Worm (Caenorhabditis elegans) whole organism, midembryonic: ENCODE measurements around the gene srh-115.

Source experiments
- T22C8.4 ChIP-seq: fragments of 200-800 bp; sonication (Bioruptor generic); IDR thresholded peaks from 2 replicates; pipeline ENCODE4 v1.3.6; 2022; ENCODE audit warnings: missing genetic modification characterization, missing compliant biosample characterization
- cog-1 ChIP-seq: sonication (generic microtip); optimal IDR thresholded peaks from 2 replicates; lab custom pipeline; 2016; ENCODE audit warnings: missing genetic modification characterization, missing compliant biosample characterization
- flt-1 ChIP-seq: fragments of 200-800 bp; sonication (Bioruptor generic); IDR thresholded peaks from 2 replicates; pipeline ENCODE4 v1.3.6; 2022; ENCODE audit warnings: missing genetic modification characterization, missing compliant biosample characterization
- klf-2 ChIP-seq: fragments of 200-800 bp; sonication (Bioruptor generic); conservative IDR thresholded peaks from 2 replicates; pipeline ENCODE4 v1.3.6; 2022; ENCODE audit warnings: missing genetic modification reagents, missing genetic modification characterization, missing compliant biosample characterization
- med-1 ChIP-seq: sonication (generic microtip); optimal IDR thresholded peaks from 2 replicates; lab custom pipeline; 2017; ENCODE audit warnings: missing genetic modification characterization, mild to moderate bottlenecking, missing compliant biosample characterization, antibody characterized with exemption, missing genetic modification reagents; ENCODE audit not compliant: insufficient read depth
- ref-1 ChIP-seq: fragments of 200-800 bp; sonication (Bioruptor generic); conservative IDR thresholded peaks from 2 replicates; pipeline ENCODE4 v1.3.6; 2022; ENCODE audit warnings: missing genetic modification reagents, missing genetic modification characterization, missing compliant biosample characterization
- tab-1 ChIP-seq: fragments of 200-800 bp; sonication (Bioruptor generic); IDR thresholded peaks from 2 replicates; pipeline ENCODE4 v1.3.6; 2022; ENCODE audit warnings: missing genetic modification characterization, missing compliant biosample characterization
- ztf-23 ChIP-seq: fragments of 200-800 bp; sonication (Bioruptor generic); IDR thresholded peaks from 2 replicates; pipeline ENCODE4 v1.3.6; 2022; ENCODE audit warnings: missing genetic modification reagents, missing genetic modification characterization, missing compliant biosample characterization
- ztf-29 ChIP-seq: fragments of 200-800 bp; sonication (Bioruptor generic); IDR thresholded peaks from 2 replicates; pipeline ENCODE4 v1.3.6; 2022; ENCODE audit warnings: missing genetic modification reagents, missing genetic modification characterization, missing compliant biosample characterization

srh-115 gene

DNA sequence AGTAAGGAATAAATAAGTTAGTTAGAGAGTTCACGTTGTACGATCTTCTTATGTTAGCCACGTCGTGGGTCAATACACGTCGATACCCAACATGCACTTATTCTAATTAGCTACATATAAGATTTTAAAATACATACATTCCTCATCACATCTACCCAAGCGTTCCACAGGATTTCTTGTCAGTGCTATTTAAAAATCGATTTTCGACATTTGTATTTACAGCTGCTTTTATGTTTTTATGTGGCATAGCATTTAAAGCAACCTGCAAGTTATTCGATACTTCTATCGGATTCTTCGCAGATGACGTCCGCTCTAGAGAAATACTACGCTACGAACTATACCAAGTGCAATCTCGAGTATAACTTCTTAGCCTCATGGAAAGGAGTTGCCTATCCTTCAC lies at the start of gene srh-115:
srh-115 (plus strand) TSS at position 301 of the 400 bp plus-strand sequence.
- no peak for TF ChIP-seq flt-1 (GFP tag; lab: Robert Waterston, UW)
- TF ChIP-seq med-1 (GFP tag; lab: Kevin White, UChicago), result no peak
- TF ChIP-seq ztf-29 (GFP tag; lab: Robert Waterston, UW), result no peak
- no peak for TF ChIP-seq cog-1 (tag; lab: Kevin White, UChicago)

DNA sequence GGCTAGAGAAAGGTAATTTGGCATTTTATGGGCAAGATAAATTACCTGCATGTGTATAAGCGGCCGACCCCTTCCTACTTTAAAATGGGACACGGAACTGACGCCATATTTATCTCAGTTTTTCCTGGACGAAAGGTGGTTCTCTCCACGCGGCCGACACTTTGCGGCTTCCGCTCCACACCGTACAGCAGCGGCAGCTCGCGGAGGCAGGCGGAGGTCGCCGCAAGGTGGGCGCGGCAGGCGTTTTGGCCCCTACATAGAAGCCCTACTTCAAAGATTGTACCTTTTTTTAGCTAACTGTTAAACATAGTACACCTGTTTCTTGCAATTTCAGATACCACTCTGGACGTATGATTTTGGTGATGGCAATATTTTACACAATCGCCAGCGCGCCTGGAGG lies 49.1 kb upstream of the srh-115 start:
- TF ChIP-seq med-1 (GFP tag; lab: Kevin White, UChicago) (no peak), flt-1 (GFP tag; lab: Robert Waterston, UW) (no peak), tab-1 (no peak), ref-1 (GFP tag; lab: Robert Waterston, UW) (no peak), ztf-23 (no peak), ztf-29 (GFP tag; lab: Robert Waterston, UW) (no peak)

DNA sequence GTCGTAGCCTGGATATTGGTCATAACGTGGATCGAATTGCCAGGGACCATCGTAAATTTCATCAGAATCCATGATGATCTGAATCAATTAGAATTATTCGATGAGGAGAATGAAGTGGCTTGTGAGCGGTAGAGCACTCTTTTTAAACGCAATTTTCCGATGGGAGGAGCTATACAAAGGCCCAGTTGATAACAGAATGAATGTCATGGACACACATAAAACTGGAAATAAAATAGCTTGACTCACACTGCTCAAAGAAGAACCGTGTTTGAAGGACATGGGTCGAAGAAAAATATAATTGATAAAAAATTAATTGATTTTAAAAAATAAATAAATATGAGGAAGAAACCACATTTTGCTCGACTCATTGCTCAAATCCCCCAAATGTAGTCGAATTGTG lies 47.5 kb upstream of the srh-115 start, which contains the start of gene Y68A4A.13:
Y68A4A.13 (minus strand) TSS at position 101 of the 400 bp plus-strand sequence.
- TF ChIP-seq cog-1 (tag; lab: Kevin White, UChicago) (no peak), ref-1 (GFP tag; lab: Robert Waterston, UW) (no peak), T22C8.4 (no peak), ztf-29 (GFP tag; lab: Robert Waterston, UW) (no peak), flt-1 (GFP tag; lab: Robert Waterston, UW) (no peak)

DNA sequence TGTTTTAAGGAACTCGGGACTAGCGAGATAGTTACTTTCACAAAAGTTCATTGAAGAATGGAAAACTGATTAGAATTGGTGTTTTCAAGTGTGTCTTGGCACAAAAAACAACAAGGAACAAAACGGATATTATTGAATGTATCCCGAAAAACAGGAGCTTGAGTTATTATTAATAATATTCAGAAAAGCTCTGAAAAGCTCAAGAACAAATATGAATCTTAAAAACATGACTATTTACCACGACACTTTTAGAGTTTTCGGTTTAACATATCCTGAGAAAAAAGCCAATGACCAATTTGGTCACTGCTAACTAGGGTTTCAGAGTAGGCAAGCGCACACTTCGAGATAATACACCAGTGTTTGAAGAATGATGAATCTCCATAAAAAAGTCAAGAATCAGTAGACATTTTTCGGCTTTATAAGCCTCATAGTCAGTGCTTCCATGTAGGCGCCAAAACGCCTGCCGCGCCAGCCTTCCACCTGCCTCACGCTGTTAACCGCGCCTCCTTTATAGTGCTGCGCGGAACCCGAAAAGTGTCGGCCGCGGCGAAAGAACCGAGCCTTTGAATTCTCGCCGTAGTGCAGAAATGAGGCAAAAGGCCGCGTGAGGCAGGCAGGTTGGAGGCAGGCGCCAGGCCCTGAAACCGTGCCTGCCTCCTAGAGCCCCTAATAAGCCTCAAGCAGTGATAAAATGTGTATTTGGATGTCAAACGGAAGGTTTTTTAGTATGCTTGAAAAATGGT lies 43.4 kb upstream of the srh-115 start, which contains the start of gene srh-236:
srh-236 (minus strand) TSS at position 51 of the 743 bp plus-strand sequence.
- TF ChIP-seq ztf-29 (GFP tag; lab: Robert Waterston, UW) (no peak), ref-1 (GFP tag; lab: Robert Waterston, UW) (no peak), flt-1 (GFP tag; lab: Robert Waterston, UW) (no peak), T22C8.4 (no peak), cog-1 (tag; lab: Kevin White, UChicago) (no peak), ztf-23 (no peak), med-1 (GFP tag; lab: Kevin White, UChicago) (no peak), tab-1 (no peak), klf-2 (GFP tag; lab: Robert Waterston, UW) (no peak)

DNA sequence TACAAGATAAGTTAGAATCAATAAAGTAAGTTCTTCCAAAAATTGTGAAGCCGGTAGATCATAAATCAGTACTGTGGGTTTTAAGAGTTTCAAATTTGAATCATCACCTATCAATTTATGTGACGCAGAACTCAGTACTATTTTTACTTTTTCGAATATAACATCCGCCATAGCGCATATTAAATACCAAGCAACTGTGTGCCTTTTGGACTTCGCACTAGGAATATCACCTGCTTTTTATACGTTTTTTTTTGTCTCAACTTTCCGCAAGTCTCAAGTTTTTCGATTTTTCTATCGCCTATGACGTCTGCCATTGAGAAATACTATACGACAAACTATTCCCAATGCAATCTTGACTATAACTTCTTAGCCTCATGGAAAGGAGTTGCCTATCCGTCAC lies 42.8 kb upstream of the srh-115 start, which contains the start of gene srh-113:
srh-113 (plus strand) TSS at position 301 of the 400 bp plus-strand sequence.
- no peak for TF ChIP-seq klf-2 (GFP tag; lab: Robert Waterston, UW)
- no peak for TF ChIP-seq ref-1 (GFP tag; lab: Robert Waterston, UW)
- TF ChIP-seq tab-1, result no peak
- no peak for TF ChIP-seq cog-1 (tag; lab: Kevin White, UChicago)
- no peak for TF ChIP-seq flt-1 (GFP tag; lab: Robert Waterston, UW)
- TF ChIP-seq ztf-23, result no peak
- no peak for TF ChIP-seq med-1 (GFP tag; lab: Kevin White, UChicago)
- no peak for TF ChIP-seq ztf-29 (GFP tag; lab: Robert Waterston, UW)
- no peak for TF ChIP-seq T22C8.4

DNA sequence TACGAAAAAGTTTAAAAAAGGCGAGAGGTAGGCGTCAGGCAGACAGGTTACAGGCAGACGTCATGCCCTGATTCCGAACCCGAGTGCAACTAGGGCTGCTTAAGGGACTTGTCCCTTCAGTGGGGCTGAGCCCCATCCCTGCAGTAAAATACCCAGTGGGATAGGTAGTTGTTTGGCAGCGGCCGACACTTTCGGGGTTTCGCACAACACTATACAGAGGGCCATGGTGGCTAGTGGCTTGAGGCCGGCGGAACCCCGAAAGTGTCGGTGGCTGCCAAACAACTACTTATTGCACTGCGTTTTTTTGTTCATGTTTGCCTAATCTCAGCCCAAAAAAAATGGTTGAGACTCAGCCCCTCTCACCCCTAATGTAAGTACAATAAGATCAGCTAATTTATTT lies 40.0 kb upstream of the srh-115 start:
- no peak for TF ChIP-seq flt-1 (GFP tag; lab: Robert Waterston, UW)
- no peak for TF ChIP-seq tab-1
- no peak for TF ChIP-seq med-1 (GFP tag; lab: Kevin White, UChicago)
- TF ChIP-seq cog-1 (tag; lab: Kevin White, UChicago), result no peak
- TF ChIP-seq T22C8.4, result no peak
- no peak for TF ChIP-seq ztf-29 (GFP tag; lab: Robert Waterston, UW)
- TF ChIP-seq klf-2 (GFP tag; lab: Robert Waterston, UW), result no peak
- TF ChIP-seq ref-1 (GFP tag; lab: Robert Waterston, UW), result no peak

DNA sequence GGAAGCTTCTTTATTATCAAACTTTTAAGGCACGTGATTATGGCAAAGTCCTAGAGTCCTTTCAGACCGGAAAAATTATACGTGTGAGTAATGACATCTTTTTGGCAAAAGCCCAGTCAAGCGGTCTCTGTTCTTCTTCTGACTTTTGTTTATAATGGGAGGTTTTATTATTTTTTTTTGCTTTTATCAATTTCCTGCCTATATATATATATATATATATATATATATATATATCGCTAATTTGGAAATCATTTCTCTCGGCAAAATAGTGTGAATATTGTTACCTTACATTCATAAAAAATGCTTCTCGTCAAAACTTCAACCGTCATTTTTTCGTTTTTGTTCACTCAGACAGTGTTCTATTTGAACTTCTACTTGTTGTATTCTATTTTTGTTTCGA lies 37.9 kb upstream of the srh-115 start, which contains the start of gene srbc-62:
srbc-62 (plus strand) TSS at position 301 of the 400 bp plus-strand sequence.
- TF ChIP-seq med-1 (GFP tag; lab: Kevin White, UChicago) (no peak), ref-1 (GFP tag; lab: Robert Waterston, UW) (no peak), cog-1 (tag; lab: Kevin White, UChicago) (no peak), klf-2 (GFP tag; lab: Robert Waterston, UW) (no peak), flt-1 (GFP tag; lab: Robert Waterston, UW) (no peak), ztf-29 (GFP tag; lab: Robert Waterston, UW) (no peak), T22C8.4 (no peak), tab-1 (no peak), ztf-23 (no peak)

DNA sequence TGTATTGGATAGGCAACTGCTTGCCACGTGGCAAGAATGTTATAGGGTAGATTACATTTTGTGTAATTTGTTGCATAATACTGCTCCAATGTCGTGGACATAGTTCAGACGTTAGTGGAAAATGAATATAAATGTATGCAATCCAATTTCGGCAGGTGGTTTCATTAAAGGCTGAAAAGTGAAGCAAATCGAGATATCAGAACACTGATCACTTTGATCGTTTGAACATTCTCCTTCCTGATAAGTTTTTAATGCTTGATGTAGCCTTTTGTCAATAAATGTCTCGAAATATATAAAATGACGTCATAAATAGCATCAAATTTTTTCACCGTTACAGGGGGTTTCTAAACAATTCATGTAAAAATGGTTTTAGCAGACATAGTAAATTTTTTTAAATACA lies 35.2 kb upstream of the srh-115 start, which contains the start of gene srh-109:
srh-109 (minus strand) TSS at position 101 of the 400 bp plus-strand sequence.
- no peak for TF ChIP-seq flt-1 (GFP tag; lab: Robert Waterston, UW)
- TF ChIP-seq T22C8.4, result no peak
- TF ChIP-seq tab-1, result no peak
- no peak for TF ChIP-seq cog-1 (tag; lab: Kevin White, UChicago)
- no peak for TF ChIP-seq klf-2 (GFP tag; lab: Robert Waterston, UW)
- TF ChIP-seq ztf-29 (GFP tag; lab: Robert Waterston, UW), result no peak
- no peak for TF ChIP-seq ref-1 (GFP tag; lab: Robert Waterston, UW)
- no peak for TF ChIP-seq ztf-23
- TF ChIP-seq med-1 (GFP tag; lab: Kevin White, UChicago), result no peak

DNA sequence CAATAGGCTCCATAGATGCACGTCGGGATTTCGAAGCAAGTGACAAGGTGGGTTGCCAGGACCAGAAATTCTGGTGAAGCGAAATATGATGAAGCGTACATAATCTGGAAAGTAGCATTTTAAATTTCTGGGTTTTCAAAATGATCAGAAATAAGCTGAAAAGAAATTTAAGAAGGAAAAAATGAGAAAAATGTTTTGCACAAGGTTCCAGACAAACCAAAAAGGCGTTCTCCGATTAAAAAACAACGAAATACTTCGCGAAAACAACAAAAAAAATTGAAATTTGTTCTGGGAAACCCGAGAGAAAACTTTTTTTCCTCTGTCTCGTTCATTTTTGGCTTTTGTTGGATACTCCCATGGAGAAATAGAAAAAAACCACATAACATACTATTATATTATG lies 32.2 kb upstream of the srh-115 start, which contains the start of gene srh-252:
srh-252 (minus strand) TSS at position 101 of the 400 bp plus-strand sequence.
- TF ChIP-seq med-1 (GFP tag; lab: Kevin White, UChicago), result no peak
- no peak for TF ChIP-seq tab-1
- no peak for TF ChIP-seq cog-1 (tag; lab: Kevin White, UChicago)
- no peak for TF ChIP-seq klf-2 (GFP tag; lab: Robert Waterston, UW)
- no peak for TF ChIP-seq ztf-23
- no peak for TF ChIP-seq flt-1 (GFP tag; lab: Robert Waterston, UW)
- TF ChIP-seq ztf-29 (GFP tag; lab: Robert Waterston, UW), result no peak
- no peak for TF ChIP-seq ref-1 (GFP tag; lab: Robert Waterston, UW)
